Fruit fly (Drosophila melanogaster): Measurements from ENCODE around the gene Sox100B.

Gene Sox100B

DNA sequence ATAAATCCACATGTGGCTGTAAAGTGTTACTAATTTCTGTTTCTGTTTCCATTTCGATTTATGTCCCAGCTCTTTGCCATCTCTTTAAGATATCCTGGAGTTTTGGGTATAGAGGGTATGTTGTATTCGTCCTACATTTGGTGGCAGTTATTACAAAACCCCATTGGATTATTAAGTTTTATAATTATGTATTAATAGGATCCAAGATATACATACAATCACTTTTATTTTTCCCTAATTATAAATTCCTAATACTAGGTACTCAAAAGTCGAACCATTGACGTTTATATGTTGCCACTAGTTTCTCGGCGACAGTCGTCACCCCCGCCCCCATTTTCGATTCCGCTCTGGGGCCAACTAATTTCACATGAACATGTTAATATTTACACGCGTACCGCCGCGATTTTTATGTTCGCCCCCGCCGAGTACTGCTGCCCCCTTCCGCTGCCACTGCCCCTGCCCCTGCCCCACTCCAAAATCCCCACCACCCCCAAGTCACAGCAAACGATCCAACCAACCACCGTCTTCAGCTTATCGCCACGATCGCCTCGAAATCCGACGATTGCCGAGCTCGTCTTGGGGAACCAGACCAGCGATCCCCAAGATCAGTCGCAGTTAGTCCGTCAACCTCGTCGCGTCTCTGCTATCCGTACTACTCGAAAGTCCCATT lies at the start of gene Sox100B:
Sox100B (plus strand) TSS at position 601 of the 670 bp plus-strand sequence.
- no peak for TF ChIP-seq Sin3A (optimal IDR thresholded peaks at IDR 0.05)
- TF ChIP-seq Myc (optimal IDR thresholded peaks at IDR 0.05) = no peak

DNA sequence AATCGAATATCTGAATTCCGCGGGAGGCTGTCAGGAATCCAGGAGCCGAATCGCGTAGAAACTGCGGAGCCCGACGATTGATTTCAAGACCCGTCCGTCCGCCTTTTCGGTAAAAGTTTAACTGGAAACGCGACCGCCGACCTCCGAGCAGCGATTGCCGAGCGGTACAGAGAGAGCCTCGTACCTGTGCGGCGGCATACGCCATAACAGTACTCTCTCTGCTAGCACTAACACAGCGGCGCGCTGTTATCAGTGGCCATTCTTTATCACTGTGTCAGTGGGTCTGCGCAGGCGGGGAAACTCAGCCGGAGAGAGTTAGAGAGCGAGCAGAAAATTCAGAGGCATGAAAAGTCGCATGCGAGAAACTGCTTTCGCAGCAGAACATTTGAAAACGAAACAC lies 48.3 kb upstream of the Sox100B start, which contains the start of gene 5-HT7:
5-HT7 (minus strand) TSS at position 161 of the 400 bp plus-strand sequence.
- TF ChIP-seq ttk (optimal IDR thresholded peaks at IDR 0.05) (no peak), Myc (optimal IDR thresholded peaks at IDR 0.05) (no peak), Sin3A (optimal IDR thresholded peaks at IDR 0.05) (no peak), insv (optimal IDR thresholded peaks at IDR 0.05) (no peak), psq (optimal IDR thresholded peaks at IDR 0.05) (no peak), h (optimal IDR thresholded peaks at IDR 0.05) (no peak)

DNA sequence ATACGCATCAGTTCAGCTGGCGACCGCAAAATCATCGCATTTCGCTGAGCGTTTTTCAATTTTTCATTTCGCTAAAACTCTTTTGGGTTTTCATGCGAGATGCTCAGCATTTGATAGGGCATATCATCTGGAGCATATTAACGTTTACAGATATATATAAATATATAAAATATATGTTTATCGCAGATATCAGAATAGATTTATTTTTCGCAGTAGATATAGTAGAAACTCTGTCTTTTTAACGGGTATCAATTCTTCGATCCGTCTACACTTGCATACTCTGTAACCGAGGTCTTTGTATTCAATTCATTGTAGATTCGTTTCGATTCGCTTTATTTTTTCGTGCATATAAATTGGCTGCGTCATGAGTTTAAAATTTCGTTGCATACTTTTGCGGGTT lies 45.4 kb upstream of the Sox100B start:
- TF ChIP-seq Myc (optimal IDR thresholded peaks at IDR 0.05) = no peak
- no peak for TF ChIP-seq h (optimal IDR thresholded peaks at IDR 0.05)
- no peak for TF ChIP-seq psq (optimal IDR thresholded peaks at IDR 0.05)
- no peak for TF ChIP-seq insv (optimal IDR thresholded peaks at IDR 0.05)
- TF ChIP-seq ttk (optimal IDR thresholded peaks at IDR 0.05) = no peak
- no peak for TF ChIP-seq Sin3A (optimal IDR thresholded peaks at IDR 0.05)

DNA sequence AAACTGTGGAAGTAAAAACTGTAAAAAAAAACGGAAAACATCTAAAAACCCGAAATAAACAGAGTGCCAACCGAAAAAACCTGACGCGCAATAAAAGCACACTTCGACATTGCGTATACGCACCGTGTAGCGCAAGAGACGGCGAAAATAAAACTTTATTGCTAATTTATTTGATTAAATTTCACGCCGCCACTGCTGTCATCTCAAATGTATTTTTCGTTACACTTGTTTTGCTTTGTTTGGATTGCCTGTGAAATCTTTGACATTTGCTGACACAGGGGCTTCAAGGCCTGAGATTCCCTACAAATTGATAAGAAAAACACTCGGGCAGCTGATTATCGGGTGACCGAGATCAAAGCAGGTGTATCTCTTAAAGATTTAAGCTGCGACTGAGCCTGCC lies 44.3 kb upstream of the Sox100B start:
- TF ChIP-seq insv (optimal IDR thresholded peaks at IDR 0.05) (no peak), Myc (optimal IDR thresholded peaks at IDR 0.05) (no peak), Sin3A (optimal IDR thresholded peaks at IDR 0.05) (no peak), psq (optimal IDR thresholded peaks at IDR 0.05) (no peak), ttk (optimal IDR thresholded peaks at IDR 0.05) (no peak), h (optimal IDR thresholded peaks at IDR 0.05) (no peak)

DNA sequence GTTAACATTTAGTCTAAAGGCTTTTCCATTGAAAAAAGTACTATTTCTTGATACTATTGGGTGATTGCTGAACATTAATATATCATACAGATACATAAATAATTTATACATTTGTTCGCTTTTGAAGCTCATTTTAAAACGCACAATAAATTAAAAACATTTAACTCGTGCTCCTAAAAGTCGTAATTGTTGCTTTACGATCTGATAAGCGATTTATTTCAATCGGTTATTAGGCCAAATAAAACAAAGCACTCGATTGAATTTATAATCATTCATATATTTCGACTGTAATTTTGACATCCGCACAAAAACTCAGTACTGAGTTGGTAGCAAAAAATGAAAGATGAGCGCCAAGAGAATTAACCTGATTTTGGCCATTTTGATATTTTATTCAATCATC lies 30.0 kb upstream of the Sox100B start, which contains the start of gene CG33773:
CG33773 (plus strand) TSS at position 301 of the 400 bp plus-strand sequence.
- TF ChIP-seq Sin3A (optimal IDR thresholded peaks at IDR 0.05) (no peak), psq (optimal IDR thresholded peaks at IDR 0.05) (no peak), ttk (optimal IDR thresholded peaks at IDR 0.05) (no peak), Myc (optimal IDR thresholded peaks at IDR 0.05) (no peak), h (optimal IDR thresholded peaks at IDR 0.05) (no peak), insv (optimal IDR thresholded peaks at IDR 0.05) (no peak)

DNA sequence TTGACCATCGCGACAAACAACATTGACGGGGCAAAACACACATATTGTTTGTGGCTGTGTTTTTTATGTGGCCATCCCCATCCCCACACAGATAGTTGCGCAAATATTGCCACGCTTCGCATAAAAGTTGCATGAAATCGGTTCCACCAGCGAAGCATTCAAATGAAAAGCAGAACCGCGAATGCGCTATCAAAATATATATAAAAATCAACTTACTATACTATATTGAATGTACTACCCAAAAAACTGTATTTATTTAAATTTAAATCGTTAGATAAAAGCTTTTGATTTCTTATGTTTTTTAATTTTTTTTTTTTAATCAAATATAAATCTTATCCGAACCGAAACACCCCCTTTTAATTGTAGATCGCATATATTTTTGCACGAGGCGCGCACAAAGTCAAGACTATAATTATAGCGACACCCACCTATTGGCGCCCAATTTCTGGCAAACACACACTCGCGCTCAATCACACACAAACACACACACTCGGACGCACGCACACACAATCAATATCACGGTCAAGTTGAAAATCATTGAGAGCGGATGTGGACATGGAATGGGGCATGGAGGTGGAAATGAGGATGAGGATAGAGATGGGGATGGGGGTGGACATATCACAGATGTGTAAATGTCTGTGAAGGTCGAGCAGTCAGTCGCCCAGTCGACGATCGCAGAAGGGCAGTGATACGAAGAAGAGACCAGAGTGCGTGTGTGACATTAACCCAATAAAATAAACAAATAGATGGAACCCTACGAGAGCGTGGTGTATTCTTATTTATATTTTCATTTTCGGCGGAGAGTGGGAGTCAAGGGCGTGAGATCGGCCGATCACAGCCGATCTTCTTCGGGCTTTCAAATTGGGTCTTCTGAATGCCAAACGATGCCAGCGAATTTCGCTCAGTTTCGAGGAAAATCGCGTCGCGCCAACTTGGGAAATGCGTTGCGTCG lies 26.3 kb upstream of the Sox100B start, which contains the start of gene CanA1:
CanA1 (plus strand) TSS at position 902 of the 952 bp plus-strand sequence.
- no peak for TF ChIP-seq insv (optimal IDR thresholded peaks at IDR 0.05)
- TF ChIP-seq psq (optimal IDR thresholded peaks at IDR 0.05) = no peak
- no peak for TF ChIP-seq Myc (optimal IDR thresholded peaks at IDR 0.05)
- no peak for TF ChIP-seq ttk (optimal IDR thresholded peaks at IDR 0.05)
- no peak for TF ChIP-seq Sin3A (optimal IDR thresholded peaks at IDR 0.05)
- TF ChIP-seq h (optimal IDR thresholded peaks at IDR 0.05) = no peak

DNA sequence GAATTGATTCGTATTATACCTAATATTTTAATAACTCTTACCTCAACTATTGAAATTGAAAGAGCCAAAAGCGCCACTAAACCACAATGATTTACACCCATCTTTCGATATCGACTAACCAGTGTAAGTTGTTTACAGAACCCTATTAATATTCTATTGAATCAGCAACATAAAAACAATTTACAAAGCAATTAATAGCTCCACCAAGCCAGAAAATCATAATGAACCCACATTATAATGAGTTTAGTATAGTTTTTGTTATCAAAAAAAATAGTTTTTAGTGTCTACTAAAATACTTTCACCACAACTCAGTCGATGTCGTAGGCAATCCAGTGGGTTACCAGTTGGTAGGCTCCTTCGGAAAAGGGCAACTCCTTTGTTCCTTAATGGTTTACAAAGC lies 20.0 kb upstream of the Sox100B start, which contains the start of gene CG33920:
CG33920 (minus strand) TSS at position 101 of the 400 bp plus-strand sequence.
- TF ChIP-seq psq (optimal IDR thresholded peaks at IDR 0.05) (no peak), ttk (optimal IDR thresholded peaks at IDR 0.05) (no peak), h (optimal IDR thresholded peaks at IDR 0.05) (no peak), Myc (optimal IDR thresholded peaks at IDR 0.05) (no peak), Sin3A (optimal IDR thresholded peaks at IDR 0.05) (no peak), insv (optimal IDR thresholded peaks at IDR 0.05) (no peak)

DNA sequence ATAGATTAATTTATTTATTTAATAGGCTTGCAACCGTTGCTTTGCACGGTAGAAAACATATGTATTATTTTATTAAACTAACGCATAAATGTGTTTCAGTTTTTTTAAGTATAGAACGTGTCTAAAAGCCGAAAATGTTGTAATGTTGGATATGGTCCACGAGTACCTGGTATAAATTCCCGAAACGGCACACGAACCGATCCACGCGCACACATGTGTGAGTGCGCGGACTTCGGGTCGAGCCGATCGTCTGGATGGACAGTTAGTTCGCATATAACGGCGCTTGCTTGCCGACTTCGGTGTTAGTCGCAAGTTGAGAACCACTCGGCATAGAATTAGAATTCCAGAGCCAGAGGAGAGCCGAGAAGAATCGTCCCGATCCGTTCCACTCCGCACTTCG lies 16.4 kb upstream of the Sox100B start, which contains the start of gene Alp4:
Alp4 (plus strand) TSS at position 301 of the 400 bp plus-strand sequence.
- TF ChIP-seq h (optimal IDR thresholded peaks at IDR 0.05) (no peak), Myc (optimal IDR thresholded peaks at IDR 0.05) (no peak), Sin3A (optimal IDR thresholded peaks at IDR 0.05) (no peak), ttk (optimal IDR thresholded peaks at IDR 0.05) (no peak), psq (optimal IDR thresholded peaks at IDR 0.05) (no peak), insv (optimal IDR thresholded peaks at IDR 0.05) (no peak)

DNA sequence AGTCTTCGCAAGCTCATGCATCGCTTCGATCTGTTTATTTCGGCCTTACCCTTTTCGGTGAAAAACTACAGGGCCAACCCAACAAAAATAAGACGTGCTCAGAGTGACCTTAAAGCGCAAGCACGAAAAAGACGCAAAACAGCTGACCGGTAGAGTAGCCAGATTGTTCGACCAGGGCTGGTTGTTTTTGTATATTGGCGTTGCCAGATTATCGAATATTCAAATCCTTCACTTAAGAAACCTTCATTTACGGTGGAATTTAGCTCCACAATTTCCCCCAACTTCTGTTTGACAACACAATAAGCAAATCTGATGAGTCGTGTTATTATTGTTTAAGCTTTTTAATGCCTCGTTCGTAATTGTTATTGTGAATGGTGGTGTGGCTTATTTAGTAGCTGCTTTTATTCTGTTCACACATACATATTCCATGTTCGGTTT lies 11.2 kb upstream of the Sox100B start, which contains the start of gene Chchd3:
Chchd3 (minus strand) TSS at position 132 of the 438 bp plus-strand sequence.
- no peak for TF ChIP-seq insv (optimal IDR thresholded peaks at IDR 0.05)
- no peak for TF ChIP-seq h (optimal IDR thresholded peaks at IDR 0.05)
- no peak for TF ChIP-seq psq (optimal IDR thresholded peaks at IDR 0.05)
- no peak for TF ChIP-seq ttk (optimal IDR thresholded peaks at IDR 0.05)
- TF ChIP-seq Sin3A (optimal IDR thresholded peaks at IDR 0.05) = no peak
- no peak for TF ChIP-seq Myc (optimal IDR thresholded peaks at IDR 0.05)

DNA sequence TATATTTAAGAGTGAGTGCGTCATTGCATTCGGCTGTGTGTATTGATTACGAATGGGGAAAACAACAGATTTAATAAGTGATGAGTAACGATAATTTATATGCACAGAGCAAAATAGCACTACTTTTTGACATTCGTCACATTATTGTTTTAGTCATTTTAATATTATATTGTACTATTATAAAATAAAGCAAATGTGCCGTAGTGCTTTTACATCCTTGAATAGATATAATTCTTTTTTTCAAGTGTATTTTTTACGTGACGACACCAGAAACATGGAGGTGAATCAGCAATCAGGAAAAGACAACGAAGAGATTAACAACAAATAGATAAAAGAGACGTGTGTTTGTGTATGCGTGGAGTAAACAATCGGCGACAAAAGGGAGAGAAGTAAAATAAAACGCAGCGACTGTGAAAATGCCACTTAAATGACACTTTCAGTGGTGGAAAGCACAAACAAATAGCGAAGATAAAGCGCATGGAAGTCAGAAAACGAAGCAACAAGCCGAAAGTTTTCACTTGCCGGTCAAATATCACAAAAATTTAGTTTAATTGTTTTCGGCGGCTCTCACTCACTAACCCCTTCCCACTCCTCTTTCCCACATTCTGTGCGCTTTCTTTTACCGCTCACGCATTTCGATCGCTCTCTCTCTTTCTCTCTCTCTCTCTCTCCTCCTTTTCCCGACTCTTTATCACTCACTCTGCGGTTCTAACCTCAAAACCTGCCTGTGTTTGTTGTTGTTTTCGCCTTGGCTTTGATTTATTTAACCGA lies 5.8 kb upstream of the Sox100B start:
- TF ChIP-seq h (optimal IDR thresholded peaks at IDR 0.05) (no peak), ttk (optimal IDR thresholded peaks at IDR 0.05) (no peak), psq (optimal IDR thresholded peaks at IDR 0.05) (no peak), Myc (optimal IDR thresholded peaks at IDR 0.05) (no peak), insv (optimal IDR thresholded peaks at IDR 0.05) (no peak), Sin3A (optimal IDR thresholded peaks at IDR 0.05) (no peak)

Measured in Kc167 (cell line).